Worm (Caenorhabditis elegans) whole organism, L1 larva: ENCODE data around the gene F08H9.3.

Experiments
- C04F5.9 ChIP-seq: sonication (generic microtip); optimal IDR thresholded peaks from 2 replicates; lab custom pipeline; 2016; ENCODE audit warnings: missing genetic modification characterization, missing compliant biosample characterization
- C34B4.2 ChIP-seq: sonication (generic microtip); optimal IDR thresholded peaks from 2 replicates; lab custom pipeline; 2017; ENCODE audit warnings: mild to moderate bottlenecking, missing genetic modification characterization, missing compliant biosample characterization
- Y116A8C.19 ChIP-seq: sonication (generic microtip); optimal IDR thresholded peaks from 2 replicates; lab custom pipeline; 2016; ENCODE audit warnings: missing compliant biosample characterization, missing genetic modification characterization, borderline replicate concordance
- aha-1 ChIP-seq: fragments of 150-350 bp; optimal IDR thresholded peaks from 2 replicates; lab custom pipeline; 2014; ENCODE audit warnings: missing biosample characterization, missing genetic modification characterization
- alr-1 ChIP-seq: fragments of 200-800 bp; sonication (Bioruptor generic); optimal IDR thresholded peaks from 2 replicates; lab custom pipeline; 2018; ENCODE audit warnings: borderline replicate concordance, mild to moderate bottlenecking, missing genetic modification characterization, missing compliant biosample characterization
- ceh-8 ChIP-seq: fragments of 200-800 bp; sonication (Bioruptor generic); optimal IDR thresholded peaks from 2 replicates; lab custom pipeline; 2018; ENCODE audit warnings: mild to moderate bottlenecking, missing genetic modification characterization, moderate library complexity, missing compliant biosample characterization
- ceh-88 ChIP-seq: fragments of 200-800 bp; sonication (Bioruptor generic); IDR thresholded peaks from 2 replicates; pipeline ENCODE4 v1.3.6; 2022; ENCODE audit warnings: missing genetic modification characterization, missing compliant biosample characterization
- ceh-90 ChIP-seq: sonication (generic microtip); optimal IDR thresholded peaks from 2 replicates; lab custom pipeline; 2016; ENCODE audit warnings: missing genetic modification characterization, missing compliant biosample characterization
- ces-1 ChIP-seq: fragments of 150-350 bp; optimal IDR thresholded peaks from 2 replicates; lab custom pipeline; 2014; ENCODE audit warnings: missing biosample characterization, missing genetic modification reagents, missing genetic modification characterization
- dpl-1 ChIP-seq, 3 experiments: fragments of 150-350 bp in 2 of 3; sonication (generic microtip) in 1 of 3; optimal IDR thresholded peaks; 2 replicates each; lab custom pipeline; 2014 to 2017; ENCODE audit warnings: missing biosample characterization in 3 of 3, missing genetic modification characterization in 3 of 3, missing genetic modification reagents in 3 of 3
- efl-1 ChIP-seq, 4 experiments: fragments of 150-350 bp; optimal IDR thresholded peaks in 3 of 4; peaks in 1 of 4; 1 replicate in 1 of 4; 2 replicates in 3 of 4; lab custom pipeline; 2014; ENCODE audit warnings: missing biosample characterization in 2 of 4, missing genetic modification characterization in 2 of 4, missing genetic modification reagents in 2 of 4
- egl-13 ChIP-seq: sonication (generic microtip); optimal IDR thresholded peaks from 2 replicates; lab custom pipeline; 2016; ENCODE audit warnings: missing genotype, missing genetic modification reagents, missing genetic modification characterization, missing compliant biosample characterization
- egl-27 ChIP-seq, 2 experiments: fragments of 150-350 bp in 1 of 2; sonication (generic microtip); optimal IDR thresholded peaks; 3 replicates each; lab custom pipeline; 2017 to 2018; ENCODE audit warnings: missing biosample characterization in 2 of 2, missing genetic modification characterization in 2 of 2, missing genetic modification reagents in 2 of 2
- elt-2 ChIP-seq: sonication (generic microtip); optimal IDR thresholded peaks from 2 replicates; lab custom pipeline; 2016; ENCODE audit warnings: missing genetic modification characterization, mild to moderate bottlenecking, inconsistent platforms, missing compliant biosample characterization, missing genetic modification reagents
- elt-3 ChIP-seq, 6 experiments: fragments of 150-350 bp in 1 of 6; sonication (generic microtip); optimal IDR thresholded peaks; 2 replicates each; lab custom pipeline; 2017 to 2018; ENCODE audit warnings: missing biosample characterization in 6 of 6, missing genetic modification characterization in 6 of 6, inconsistent platforms in 1 of 6
- ets-5 ChIP-seq: fragments of 200-800 bp; sonication (Bioruptor generic); IDR thresholded peaks from 2 replicates; pipeline ENCODE4 v1.3.6; 2022; ENCODE audit warnings: missing genetic modification characterization, missing compliant biosample characterization
- fkh-4 ChIP-seq: sonication (generic microtip); optimal IDR thresholded peaks from 2 replicates; lab custom pipeline; 2016; ENCODE audit warnings: missing compliant biosample characterization, missing genetic modification characterization, borderline replicate concordance
- fos-1 ChIP-seq: fragments of 150-350 bp; optimal IDR thresholded peaks from 2 replicates; lab custom pipeline; 2014; ENCODE audit warnings: missing biosample characterization, missing genetic modification characterization
- grh-1 ChIP-seq: fragments of 200-800 bp; sonication (Bioruptor generic); IDR thresholded peaks from 2 replicates; pipeline ENCODE4 v1.3.6; 2022; ENCODE audit warnings: missing genetic modification reagents, missing genetic modification characterization, missing compliant biosample characterization
- hlh-17 ChIP-seq: fragments of 200-800 bp; sonication (Bioruptor generic); optimal IDR thresholded peaks from 2 replicates; lab custom pipeline; 2018; ENCODE audit warnings: missing genetic modification characterization, mild to moderate bottlenecking, missing compliant biosample characterization, moderate library complexity, borderline replicate concordance
- irx-1 ChIP-seq: sonication (generic microtip); optimal IDR thresholded peaks from 2 replicates; lab custom pipeline; 2016; ENCODE audit warnings: missing genetic modification characterization, missing compliant biosample characterization
- jun-1 ChIP-seq: fragments of 150-350 bp; optimal IDR thresholded peaks from 2 replicates; lab custom pipeline; 2014; ENCODE audit warnings: missing biosample characterization, missing genetic modification reagents, missing genetic modification characterization
- lin-15B ChIP-seq: fragments of 150-350 bp; sonication (generic microtip); optimal IDR thresholded peaks from 3 replicates; lab custom pipeline; 2014; ENCODE audit warnings: missing biosample characterization, missing genetic modification characterization
- lin-35 ChIP-seq, 2 experiments: fragments of 150-350 bp; optimal IDR thresholded peaks; 2 replicates each; lab custom pipeline; 2014; ENCODE audit warnings: missing biosample characterization in 2 of 2, missing genetic modification characterization in 2 of 2, missing genetic modification reagents in 2 of 2
- lir-3 ChIP-seq: sonication (generic microtip); optimal IDR thresholded peaks from 2 replicates; lab custom pipeline; 2016; ENCODE audit warnings: mild to moderate bottlenecking, missing genetic modification characterization, moderate library complexity, missing compliant biosample characterization; ENCODE audit not compliant: poor library complexity
- lsy-2 ChIP-seq, 2 experiments: fragments of 150-350 bp; optimal IDR thresholded peaks; 2 replicates each; lab custom pipeline; 2014; ENCODE audit warnings: missing biosample characterization in 2 of 2, missing genetic modification characterization in 2 of 2
- mab-9 ChIP-seq: fragments of 200-800 bp; sonication (Bioruptor generic); IDR thresholded peaks from 2 replicates; pipeline ENCODE4 v1.3.6; 2022; ENCODE audit warnings: missing genetic modification reagents, missing genetic modification characterization, missing compliant biosample characterization
- mdl-1 ChIP-seq, 2 experiments: fragments of 150-350 bp; optimal IDR thresholded peaks; 2 replicates each; lab custom pipeline; 2014 to 2017; ENCODE audit warnings: missing biosample characterization in 2 of 2, missing genetic modification characterization in 2 of 2, inconsistent platforms in 1 of 2
- mef-2 ChIP-seq: fragments of 150-350 bp; optimal IDR thresholded peaks from 2 replicates; lab custom pipeline; 2014; ENCODE audit warnings: missing biosample characterization, missing genetic modification characterization
- mep-1 ChIP-seq: fragments of 150-350 bp; optimal IDR thresholded peaks from 2 replicates; lab custom pipeline; 2014; ENCODE audit warnings: missing biosample characterization, missing genetic modification characterization
- nhr-19 ChIP-seq: fragments of 200-800 bp; sonication (Bioruptor generic); conservative IDR thresholded peaks from 2 replicates; pipeline ENCODE4 v1.3.6; 2022; ENCODE audit warnings: missing genetic modification characterization, missing compliant biosample characterization
- nhr-237 ChIP-seq: fragments of 150-350 bp; optimal IDR thresholded peaks from 2 replicates; lab custom pipeline; 2014; ENCODE audit warnings: missing biosample characterization, missing genetic modification characterization
- nhr-28 ChIP-seq: fragments of 150-350 bp; optimal IDR thresholded peaks from 2 replicates; lab custom pipeline; 2014; ENCODE audit warnings: missing biosample characterization, missing genetic modification characterization
- nhr-47 ChIP-seq: sonication (generic microtip); optimal IDR thresholded peaks from 2 replicates; lab custom pipeline; 2016; ENCODE audit warnings: mild to moderate bottlenecking, missing genetic modification characterization, moderate library complexity, missing compliant biosample characterization
- nhr-71 ChIP-seq: sonication (generic microtip); optimal IDR thresholded peaks from 2 replicates; lab custom pipeline; 2016; ENCODE audit warnings: mild to moderate bottlenecking, missing genetic modification characterization, moderate library complexity, missing compliant biosample characterization
- nhr-77 ChIP-seq: fragments of 150-350 bp; optimal IDR thresholded peaks from 2 replicates; lab custom pipeline; 2014; ENCODE audit warnings: missing biosample characterization, missing genetic modification characterization
- nhr-85 ChIP-seq: sonication (generic microtip); peaks from one replicate; lab custom pipeline; 2016; ENCODE audit warnings: missing genetic modification characterization, inconsistent platforms, missing compliant biosample characterization
- pag-3 ChIP-seq: sonication (generic microtip); optimal IDR thresholded peaks from 2 replicates; lab custom pipeline; 2017; ENCODE audit warnings: missing genetic modification characterization, mild to moderate bottlenecking, missing compliant biosample characterization, antibody characterized with exemption, borderline replicate concordance; ENCODE audit not compliant: insufficient read depth
- pax-3 ChIP-seq: fragments of 200-800 bp; sonication (Bioruptor generic); optimal IDR thresholded peaks from 2 replicates; lab custom pipeline; 2018; ENCODE audit warnings: mild to moderate bottlenecking, missing genetic modification characterization, moderate library complexity, missing compliant biosample characterization
- pqm-1 ChIP-seq: sonication (generic microtip); optimal IDR thresholded peaks from 3 replicates; lab custom pipeline; 2017; ENCODE audit warnings: missing biosample characterization, missing genetic modification characterization
- rnt-1 ChIP-seq: sonication (generic microtip); optimal IDR thresholded peaks from 2 replicates; lab custom pipeline; 2016; ENCODE audit warnings: mild to moderate bottlenecking, missing genetic modification characterization, moderate library complexity, missing compliant biosample characterization
- skn-1 ChIP-seq: fragments of 150-350 bp; optimal IDR thresholded peaks from 2 replicates; lab custom pipeline; 2014; ENCODE audit warnings: missing biosample characterization, missing genetic modification characterization
- snpc-4 ChIP-seq: fragments of 150-350 bp; optimal IDR thresholded peaks from 2 replicates; lab custom pipeline; 2014; ENCODE audit warnings: missing biosample characterization, missing genetic modification characterization
- snu-23 ChIP-seq: sonication (generic microtip); optimal IDR thresholded peaks from 2 replicates; lab custom pipeline; 2016; ENCODE audit warnings: missing genetic modification characterization, missing compliant biosample characterization
- sptf-1 ChIP-seq: fragments of 150-350 bp; optimal IDR thresholded peaks from 2 replicates; lab custom pipeline; 2014; ENCODE audit warnings: missing biosample characterization, missing genetic modification characterization
- sup-37 ChIP-seq: fragments of 200-800 bp; sonication (Bioruptor generic); optimal IDR thresholded peaks from 2 replicates; lab custom pipeline; 2018; ENCODE audit warnings: mild to moderate bottlenecking, missing genetic modification characterization, missing compliant biosample characterization
- swsn-7 ChIP-seq: sonication (generic microtip); optimal IDR thresholded peaks from 2 replicates; lab custom pipeline; 2016; ENCODE audit warnings: missing genetic modification characterization, missing compliant biosample characterization
- unc-130 ChIP-seq: fragments of 150-350 bp; optimal IDR thresholded peaks from 2 replicates; lab custom pipeline; 2017; ENCODE audit warnings: missing biosample characterization, missing genetic modification characterization, inconsistent platforms
- unc-30 ChIP-seq: sonication (generic microtip); optimal IDR thresholded peaks from 2 replicates; lab custom pipeline; 2017; ENCODE audit warnings: missing biosample characterization, missing genetic modification characterization
- unc-62 ChIP-seq: fragments of 150-350 bp; optimal IDR thresholded peaks from 2 replicates; lab custom pipeline; 2014; ENCODE audit warnings: missing biosample characterization, missing genetic modification reagents, missing genetic modification characterization
- zag-1 ChIP-seq: fragments of 150-350 bp; optimal IDR thresholded peaks from 2 replicates; lab custom pipeline; 2014; ENCODE audit warnings: missing biosample characterization, missing genetic modification characterization
- ztf-4 ChIP-seq: fragments of 150-350 bp; optimal IDR thresholded peaks from 2 replicates; lab custom pipeline; 2014; ENCODE audit warnings: missing biosample characterization, missing genetic modification characterization

Gene F08H9.3

ce11 chrV:14424958-14425492 lies 38.1 kb downstream of the F08H9.3 start, which contains the start of gene rrsr-1 (continued):
- TF ChIP-seq pag-3 (tag; lab: Kevin White, UChicago) (no peak), sup-37 (GFP tag; lab: Kevin White, UChicago) (no peak), egl-13 (tag; lab: Kevin White, UChicago) (no peak), nhr-77 (tag; lab: Kevin White, UChicago) (no peak), irx-1 (tag; lab: Kevin White, UChicago) (peak; percentile 29), ceh-8 (GFP tag; lab: Kevin White, UChicago) (no peak), hlh-17 (no peak), Y116A8C.19 (tag; lab: Kevin White, UChicago) (no peak), mab-9 (GFP tag; lab: Robert Waterston, UW) (no peak), skn-1 (tag; lab: Kevin White, UChicago) (peak; percentile 74), unc-30 (tag; lab: Kevin White, UChicago) (no peak), snpc-4 (tag; lab: Kevin White, UChicago) (peak; percentile 57), ces-1 (GFP tag; lab: Kevin White, UChicago) (no peak), rnt-1 (tag; lab: Kevin White, UChicago) (peak; percentile 78), elt-3 (tag; optimal IDR thresholded peaks at IDR 0.05; lab: Kevin White, UChicago) (no peak), fos-1 (no peak), elt-2 (tag; lab: Kevin White, UChicago) (no peak), unc-130 (tag; lab: Kevin White, UChicago) (peak; percentile 75), nhr-19 (peak; percentile 42), ztf-4 (no peak), snu-23 (GFP tag; lab: Kevin White, UChicago) (no peak), nhr-237 (no peak), sptf-1 (no peak), swsn-7 (tag; lab: Kevin White, UChicago) (peak; percentile 64), efl-1 (optimal IDR thresholded peaks at IDR 0.05; lab: Kevin White, UChicago) (peak; percentile 49 to 58), efl-1 (GFP tag; optimal IDR thresholded peaks at IDR 0.05 in 1 of 2; lab: Kevin White, UChicago) (peak; percentile 32 to 96), zag-1 (tag; lab: Kevin White, UChicago) (no peak), unc-62 (GFP tag; lab: Kevin White, UChicago) (no peak), aha-1 (tag; lab: Kevin White, UChicago) (no peak), ceh-88 (GFP tag; lab: Robert Waterston, UW) (no peak), jun-1 (tag; lab: Kevin White, UChicago) (no peak), nhr-28 (tag; lab: Kevin White, UChicago) (no peak), nhr-85 (tag; lab: Kevin White, UChicago) (no peak), mef-2 (tag; lab: Kevin White, UChicago) (no peak), alr-1 (tag; lab: Kevin White, UChicago) (no peak), lin-35 (GFP tag; optimal IDR thresholded peaks at IDR 0.05; lab: Kevin White, UChicago) (peak in 1 of 2 experiments; percentile 54), egl-27 (tag; optimal IDR thresholded peaks at IDR 0.05; lab: Kevin White, UChicago) (no peak), mdl-1 (tag; optimal IDR thresholded peaks at IDR 0.05; lab: Kevin White, UChicago) (no peak), pqm-1 (tag; lab: Kevin White, UChicago) (no peak), ets-5 (no peak), C34B4.2 (tag; lab: Kevin White, UChicago) (no peak), pax-3 (tag; lab: Kevin White, UChicago) (peak; percentile 25), nhr-71 (tag; lab: Kevin White, UChicago) (no peak), grh-1 (no peak), C04F5.9 (tag; lab: Kevin White, UChicago) (no peak), dpl-1 (GFP tag; optimal IDR thresholded peaks at IDR 0.05; lab: Kevin White, UChicago) (peak; percentile 35 to 47 (median 41)), nhr-47 (tag; lab: Kevin White, UChicago) (peak; percentile 68), fkh-4 (no peak), lin-15B (tag; lab: Kevin White, UChicago) (no peak), lsy-2 (tag; optimal IDR thresholded peaks at IDR 0.05; lab: Kevin White, UChicago) (peak in 1 of 2 experiments; percentile 40), lir-3 (peak; percentile 15), mep-1 (tag; lab: Kevin White, UChicago) (no peak), ceh-90 (tag; lab: Kevin White, UChicago) (no peak)
